Worm (Caenorhabditis elegans): Measurements from ENCODE around the gene Y105C5B.18.

- TF ChIP-seq pqm-1 (tag; optimal IDR thresholded peaks at IDR 0.05) (no peak), jun-1 (tag; optimal IDR thresholded peaks at IDR 0.05) (no peak), mdl-1 (tag; optimal IDR thresholded peaks at IDR 0.05) (no peak), fkh-4 (tag; optimal IDR thresholded peaks at IDR 0.05; ENCODE audit: borderline replicate concordance) (no peak), zag-1 (tag; optimal IDR thresholded peaks at IDR 0.05) (no peak), dsc-1 (tag; optimal IDR thresholded peaks at IDR 0.05) (no peak), dpl-1 (GFP tag; optimal IDR thresholded peaks at IDR 0.05) (no peak), ztf-11 (tag; optimal IDR thresholded peaks at IDR 0.05) (no peak), nhr-11 (tag; optimal IDR thresholded peaks at IDR 0.05) (no peak)
Measured at ce11 chrIV:15930281-15930680, 34.1 kb upstream of the Y105C5B.18 start, which contains the start of gene Y105C5B.9.

All from whole organism, L1 larva.